Worm (Caenorhabditis elegans) whole organism, L2 larva: ENCODE results near the gene chil-4.

Source experiments
- C34F6.9 ChIP-seq: fragments of 150-350 bp; optimal IDR thresholded peaks from 2 replicates; lab custom pipeline; 2014; ENCODE audit warnings: missing biosample characterization, missing genetic modification characterization
- F13H6.1 ChIP-seq: sonication (generic microtip); optimal IDR thresholded peaks from 2 replicates; lab custom pipeline; 2016; ENCODE audit warnings: missing genetic modification characterization, missing compliant biosample characterization
- Y55F3AM.14 ChIP-seq: fragments of 200-800 bp; sonication (Bioruptor generic); optimal IDR thresholded peaks from 2 replicates; lab custom pipeline; 2018; ENCODE audit warnings: mild to moderate bottlenecking, missing genetic modification characterization, missing compliant biosample characterization
- alr-1 ChIP-seq: fragments of 150-350 bp; optimal IDR thresholded peaks from 2 replicates; lab custom pipeline; 2014; ENCODE audit warnings: missing biosample characterization, missing genetic modification characterization
- ama-1 ChIP-seq: fragments of 150-350 bp; optimal IDR thresholded peaks from 2 replicates; lab custom pipeline; 2018; ENCODE audit warnings: inconsistent platforms
- blmp-1 ChIP-seq: sonication (generic microtip); optimal IDR thresholded peaks from 2 replicates; lab custom pipeline; 2017; ENCODE audit warnings: missing genetic modification characterization, mild to moderate bottlenecking, missing compliant biosample characterization, antibody characterized with exemption, moderate library complexity; ENCODE audit not compliant: insufficient read depth
- ceh-16 ChIP-seq: fragments of 150-350 bp; optimal IDR thresholded peaks from 2 replicates; lab custom pipeline; 2014; ENCODE audit warnings: missing biosample characterization, missing genetic modification characterization
- ceh-82 ChIP-seq: fragments of 150-350 bp; optimal IDR thresholded peaks from 2 replicates; lab custom pipeline; 2014; ENCODE audit warnings: missing biosample characterization, missing genetic modification characterization
- crh-2 ChIP-seq: sonication (generic microtip); optimal IDR thresholded peaks from 2 replicates; lab custom pipeline; 2017; ENCODE audit warnings: missing biosample characterization, missing genetic modification characterization
- egl-27 ChIP-seq: sonication (generic microtip); optimal IDR thresholded peaks from 3 replicates; lab custom pipeline; 2017; ENCODE audit warnings: missing biosample characterization, missing genetic modification reagents, missing genetic modification characterization
- elt-1 ChIP-seq: fragments of 150-350 bp; optimal IDR thresholded peaks from 2 replicates; lab custom pipeline; 2014; ENCODE audit warnings: missing biosample characterization, missing genetic modification characterization
- elt-3 ChIP-seq: sonication (generic microtip); optimal IDR thresholded peaks from 2 replicates; lab custom pipeline; 2017; ENCODE audit warnings: missing biosample characterization, missing genetic modification characterization
- fos-1 ChIP-seq: fragments of 150-350 bp; optimal IDR thresholded peaks from 2 replicates; lab custom pipeline; 2014; ENCODE audit warnings: missing biosample characterization, missing genetic modification characterization
- gmeb-1 ChIP-seq: fragments of 150-350 bp; optimal IDR thresholded peaks from 2 replicates; lab custom pipeline; 2014; ENCODE audit warnings: missing biosample characterization, missing genetic modification characterization
- lin-11 ChIP-seq: fragments of 150-350 bp; sonication (generic microtip); optimal IDR thresholded peaks from 2 replicates; lab custom pipeline; 2014; ENCODE audit warnings: missing biosample characterization, missing genetic modification characterization, inconsistent platforms, mixed read lengths
- lin-13 ChIP-seq: fragments of 150-350 bp; optimal IDR thresholded peaks from 2 replicates; lab custom pipeline; 2014; ENCODE audit warnings: missing biosample characterization, missing genetic modification reagents, missing genetic modification characterization
- lin-39 ChIP-seq: fragments of 150-350 bp; optimal IDR thresholded peaks from 2 replicates; lab custom pipeline; 2014; ENCODE audit warnings: missing biosample characterization, missing genetic modification reagents, missing genetic modification characterization
- lsy-2 ChIP-seq, 2 experiments: fragments of 150-350 bp in 1 of 2; sonication (generic microtip) in 1 of 2; optimal IDR thresholded peaks; 2 replicates each; lab custom pipeline; 2014 to 2017; ENCODE audit warnings: missing biosample characterization in 2 of 2, missing genetic modification characterization in 2 of 2
- mab-5 ChIP-seq: fragments of 150-350 bp; optimal IDR thresholded peaks from 2 replicates; lab custom pipeline; 2014; ENCODE audit warnings: missing biosample characterization, missing genetic modification characterization
- mbf-1 ChIP-seq: sonication (generic microtip); optimal IDR thresholded peaks from 2 replicates; lab custom pipeline; 2017; ENCODE audit warnings: missing biosample characterization, missing genetic modification characterization
- nhr-10 ChIP-seq: sonication (generic microtip); optimal IDR thresholded peaks from 2 replicates; lab custom pipeline; 2017; ENCODE audit warnings: missing biosample characterization, missing genetic modification characterization
- nhr-129 ChIP-seq: fragments of 150-350 bp; optimal IDR thresholded peaks from 2 replicates; lab custom pipeline; 2014; ENCODE audit warnings: missing biosample characterization, missing genetic modification characterization
- nhr-21 ChIP-seq: fragments of 150-350 bp; optimal IDR thresholded peaks from 2 replicates; lab custom pipeline; 2014; ENCODE audit warnings: missing biosample characterization, missing genetic modification characterization
- nhr-237 ChIP-seq: fragments of 150-350 bp; optimal IDR thresholded peaks from 2 replicates; lab custom pipeline; 2014; ENCODE audit warnings: missing biosample characterization, missing genetic modification characterization
- nhr-25 ChIP-seq: fragments of 150-350 bp; sonication (generic microtip); optimal IDR thresholded peaks from 3 replicates; lab custom pipeline; 2014; ENCODE audit warnings: missing biosample characterization, missing genetic modification characterization
- nhr-6 ChIP-seq: fragments of 150-350 bp; optimal IDR thresholded peaks from 2 replicates; lab custom pipeline; 2014; ENCODE audit warnings: missing biosample characterization, missing genetic modification characterization
- nhr-77 ChIP-seq: fragments of 150-350 bp; optimal IDR thresholded peaks from 2 replicates; lab custom pipeline; 2014; ENCODE audit warnings: missing biosample characterization, missing genetic modification characterization
- peb-1 ChIP-seq: fragments of 150-350 bp; optimal IDR thresholded peaks from 2 replicates; lab custom pipeline; 2014; ENCODE audit warnings: missing biosample characterization, missing genetic modification characterization
- sem-4 ChIP-seq: fragments of 150-350 bp; optimal IDR thresholded peaks from 2 replicates; lab custom pipeline; 2014; ENCODE audit warnings: missing biosample characterization, missing genetic modification reagents, missing genetic modification characterization
- skn-1 ChIP-seq: sonication (generic microtip); optimal IDR thresholded peaks from 2 replicates; lab custom pipeline; 2017; ENCODE audit warnings: missing biosample characterization, missing genetic modification characterization
- sma-3 ChIP-seq: sonication (generic microtip); optimal IDR thresholded peaks from 2 replicates; lab custom pipeline; 2016; ENCODE audit warnings: missing genetic modification reagents, missing genetic modification characterization, missing compliant biosample characterization
- sma-9 ChIP-seq, 2 experiments: fragments of 150-350 bp in 1 of 2; sonication (generic microtip) in 1 of 2; optimal IDR thresholded peaks; 2 replicates each; lab custom pipeline; 2014 to 2016; ENCODE audit warnings: missing genetic modification characterization in 2 of 2, mild to moderate bottlenecking in 1 of 2, missing biosample characterization in 1 of 2, missing compliant biosample characterization in 1 of 2, missing genetic modification reagents in 1 of 2, moderate library complexity in 1 of 2
- snpc-4 ChIP-seq: fragments of 150-350 bp; optimal IDR thresholded peaks from 2 replicates; lab custom pipeline; 2014; ENCODE audit warnings: missing biosample characterization, missing genetic modification characterization
- unc-55 ChIP-seq: fragments of 150-350 bp; sonication (generic microtip); optimal IDR thresholded peaks from 3 replicates; lab custom pipeline; 2014; ENCODE audit warnings: missing biosample characterization, missing genetic modification reagents, missing genetic modification characterization
- unc-62 ChIP-seq: fragments of 150-350 bp; optimal IDR thresholded peaks from 2 replicates; lab custom pipeline; 2014; ENCODE audit warnings: missing biosample characterization, missing genetic modification reagents, missing genetic modification characterization
- zag-1 ChIP-seq: fragments of 150-350 bp; optimal IDR thresholded peaks from 2 replicates; lab custom pipeline; 2014; ENCODE audit warnings: missing biosample characterization, missing genetic modification characterization
- ztf-11 ChIP-seq: sonication (generic microtip); optimal IDR thresholded peaks from 2 replicates; lab custom pipeline; 2017; ENCODE audit warnings: missing biosample characterization, missing genetic modification characterization

Gene chil-4

DNA sequence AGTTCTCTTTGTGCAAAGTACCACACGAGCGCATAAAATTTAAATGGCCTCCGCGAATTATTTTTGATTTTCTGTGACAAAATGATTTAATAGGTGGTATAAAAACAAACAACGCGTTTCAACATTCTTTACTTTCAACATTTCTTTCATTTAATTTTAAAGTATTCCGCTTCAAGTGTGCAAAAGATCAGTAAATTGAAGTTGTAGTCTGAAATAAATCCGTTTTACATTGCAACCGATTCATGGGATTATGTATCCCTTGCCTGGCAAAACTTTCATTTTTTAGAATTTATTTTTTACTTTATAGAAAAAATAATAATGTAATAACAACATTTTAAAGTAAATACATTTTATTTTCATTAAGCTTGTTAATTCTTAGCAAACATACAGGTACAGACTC lies 38.9 kb upstream of the chil-4 start, which contains the start of gene F26C11.1:
Gene F26C11.1, plus strand, starts transcription at position 301 of the 400 bp plus-strand sequence.
- TF ChIP-seq sma-3, result no peak
- TF ChIP-seq ceh-16 (tag; lab: Kevin White, UChicago), result no peak

DNA sequence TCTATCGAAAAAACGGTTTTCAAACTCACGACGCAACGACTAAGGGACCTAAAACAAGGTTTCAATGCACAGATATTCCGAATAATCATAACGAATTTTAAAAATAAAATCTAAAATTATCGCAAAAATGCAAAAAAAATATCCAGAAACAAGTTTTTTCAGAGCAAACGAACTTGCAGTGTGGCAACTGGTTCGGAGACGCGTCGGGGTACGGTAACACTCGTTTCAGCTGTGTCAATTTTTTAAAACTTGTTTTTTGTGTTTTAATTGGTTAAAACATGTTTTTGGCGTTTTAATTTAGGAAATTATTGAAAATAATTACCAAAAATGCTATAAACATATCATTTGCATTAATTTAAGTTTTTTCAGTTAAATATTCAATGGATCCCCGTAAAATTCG lies 36.9 kb upstream of the chil-4 start, which contains the start of gene C08H9.16:
Gene C08H9.16, plus strand, starts transcription at position 370 of the 400 bp plus-strand sequence.
- TF ChIP-seq fos-1 (tag; lab: Kevin White, UChicago) (peak; percentile 6), elt-3 (tag; lab: Kevin White, UChicago) (no peak), nhr-77 (tag; lab: Kevin White, UChicago) (no peak), ama-1 (lab: Kevin White, UChicago) (no peak), sem-4 (peak; percentile 53), lin-13 (GFP tag; lab: Kevin White, UChicago) (peak; percentile 15), peb-1 (tag; lab: Kevin White, UChicago) (no peak), nhr-10 (no peak), lsy-2 (tag; optimal IDR thresholded peaks at IDR 0.05; lab: Kevin White, UChicago) (peak; percentile 90 to 98), unc-62 (no peak), sma-3 (peak; percentile 53), F13H6.1 (tag; lab: Kevin White, UChicago) (peak; percentile 0), egl-27 (tag; lab: Kevin White, UChicago) (no peak), gmeb-1 (tag; lab: Kevin White, UChicago) (peak; percentile 53), Y55F3AM.14 (GFP tag; lab: Kevin White, UChicago) (no peak), C34F6.9 (peak; percentile 58), nhr-6 (no peak), unc-55 (GFP tag; lab: Kevin White, UChicago) (peak; percentile 74), mab-5 (tag; lab: Kevin White, UChicago) (no peak), blmp-1 (tag; lab: Kevin White, UChicago) (peak; percentile 32), crh-2 (tag; lab: Kevin White, UChicago) (peak; percentile 48), sma-9 (GFP tag; optimal IDR thresholded peaks at IDR 0.05; lab: Kevin White, UChicago) (peak; percentile 34), sma-9 (tag; optimal IDR thresholded peaks at IDR 0.05; lab: Kevin White, UChicago) (no peak), nhr-129 (peak; percentile 48)
- TF ChIP-seq, all 48 proteins: peak for 13

DNA sequence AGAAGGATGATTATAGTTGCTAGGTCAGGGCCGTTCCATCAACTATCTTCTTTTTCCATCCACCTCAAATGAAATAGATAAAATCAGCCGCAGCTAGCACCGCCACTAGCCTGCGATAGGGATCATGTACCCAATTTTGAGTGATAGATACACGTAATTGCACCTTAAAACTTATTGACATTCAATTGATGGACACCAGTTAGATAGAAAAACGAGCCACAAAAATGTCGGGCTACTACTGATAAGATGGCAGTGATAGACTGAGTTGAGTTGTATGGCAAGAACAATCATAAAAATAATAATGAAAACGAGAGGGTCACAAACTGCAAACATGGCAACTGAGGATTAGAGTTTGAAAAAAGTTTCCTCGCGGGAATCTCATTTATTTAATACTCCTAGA lies 36.3 kb upstream of the chil-4 start:
- TF ChIP-seq lsy-2 (tag; optimal IDR thresholded peaks at IDR 0.05; lab: Kevin White, UChicago), result no peak
- peak; percentile 83 for TF ChIP-seq elt-1 (tag; lab: Kevin White, UChicago)
- TF ChIP-seq ztf-11 (tag; lab: Kevin White, UChicago), result no peak
- TF ChIP-seq ceh-16 (tag; lab: Kevin White, UChicago), result peak; percentile 83
- no peak for TF ChIP-seq lin-11
- no peak for TF ChIP-seq snpc-4 (tag; lab: Kevin White, UChicago)
- TF ChIP-seq sma-3, result no peak
- TF ChIP-seq alr-1 (tag; lab: Kevin White, UChicago), result no peak
- TF ChIP-seq nhr-21 (tag; lab: Kevin White, UChicago), result no peak
- no peak for TF ChIP-seq ceh-82 (tag; lab: Kevin White, UChicago)
- no peak for TF ChIP-seq nhr-237 (tag; lab: Kevin White, UChicago)
- no peak for TF ChIP-seq nhr-10
- TF ChIP-seq nhr-25 (tag; lab: Kevin White, UChicago), result no peak
- TF ChIP-seq zag-1 (tag; lab: Kevin White, UChicago), result no peak
- TF ChIP-seq sma-9 (GFP tag; optimal IDR thresholded peaks at IDR 0.05; lab: Kevin White, UChicago), result peak; percentile 79
- TF ChIP-seq sma-9 (tag; optimal IDR thresholded peaks at IDR 0.05; lab: Kevin White, UChicago), result no peak
- no peak for TF ChIP-seq lin-39 (tag; lab: Kevin White, UChicago)
- TF ChIP-seq egl-27 (tag; lab: Kevin White, UChicago), result peak; percentile 18
- TF ChIP-seq C34F6.9, result no peak
- TF ChIP-seq Y55F3AM.14 (GFP tag; lab: Kevin White, UChicago), result no peak
- peak; percentile 70 for TF ChIP-seq fos-1 (tag; lab: Kevin White, UChicago)
- TF ChIP-seq F13H6.1 (tag; lab: Kevin White, UChicago), result no peak
- no peak for TF ChIP-seq nhr-77 (tag; lab: Kevin White, UChicago)
- TF ChIP-seq skn-1, result no peak
- TF ChIP-seq mbf-1, result no peak
